Worm (Caenorhabditis elegans) whole organism, early embryonic: ENCODE results near the gene srx-108.

ENCODE experiments used
- B0310.2 ChIP-seq: sonication (generic microtip); optimal IDR thresholded peaks from 2 replicates; lab custom pipeline; 2016; ENCODE audit warnings: mild to moderate bottlenecking, missing genetic modification characterization, missing compliant biosample characterization
- aly-1 ChIP-seq: sonication (generic microtip); optimal IDR thresholded peaks from 2 replicates; lab custom pipeline; 2016; ENCODE audit warnings: missing genetic modification characterization, missing compliant biosample characterization
- ama-1 ChIP-seq: fragments of 150-350 bp; optimal IDR thresholded peaks from 2 replicates; lab custom pipeline; 2014
- scrt-1 ChIP-seq: fragments of 200-800 bp; sonication (Bioruptor generic); IDR thresholded peaks from 2 replicates; pipeline ENCODE4 v1.3.6; 2022; ENCODE audit warnings: missing genetic modification characterization, missing compliant biosample characterization

DNA sequence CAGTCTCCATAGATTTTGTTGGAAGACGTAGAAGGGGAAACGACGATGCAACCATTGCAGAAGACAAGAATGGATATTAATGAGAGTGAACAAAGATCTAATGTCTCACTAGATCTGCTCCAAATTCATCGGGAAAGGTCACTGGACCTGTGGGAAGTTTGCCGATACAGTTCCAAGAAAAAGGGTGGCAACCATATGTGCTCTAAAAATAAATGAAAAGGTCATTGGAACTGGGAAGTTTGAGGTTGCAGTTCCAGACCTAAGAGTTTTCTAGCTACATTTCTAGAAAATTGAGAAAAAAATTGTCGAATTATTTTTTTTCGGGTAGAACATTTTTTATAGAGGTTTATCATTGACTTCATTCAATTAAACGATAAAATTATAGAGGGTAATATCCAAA lies 42.0 kb downstream of the srx-108 start, which contains the start of gene fbxb-92:
- TF ChIP-seq ama-1 (lab: Kevin White, UChicago) (no peak), B0310.2 (tag; lab: Kevin White, UChicago) (no peak), scrt-1 (GFP tag; lab: Robert Waterston, UW) (no peak), aly-1 (tag; lab: Kevin White, UChicago) (no peak)
